Worm (Caenorhabditis elegans): ENCODE data around the gene F13H8.5.

- no peak for TF ChIP-seq sptf-1 (tag; optimal IDR thresholded peaks at IDR 0.05)
- no peak for TF ChIP-seq nhr-76 (tag; optimal IDR thresholded peaks at IDR 0.05)
- no peak for TF ChIP-seq nhr-12 (tag; optimal IDR thresholded peaks at IDR 0.05)
- no peak for TF ChIP-seq snpc-4 (tag; optimal IDR thresholded peaks at IDR 0.05)
- TF ChIP-seq blmp-1 (tag; optimal IDR thresholded peaks at IDR 0.05) = no peak
- no peak for TF ChIP-seq ztf-11 (tag; optimal IDR thresholded peaks at IDR 0.05)
- TF ChIP-seq hlh-1 (tag; optimal IDR thresholded peaks at IDR 0.05) = no peak
- no peak for TF ChIP-seq elt-3 (tag; optimal IDR thresholded peaks at IDR 0.05)
- TF ChIP-seq sem-2 (GFP tag; optimal IDR thresholded peaks at IDR 0.05) = no peak
- no peak for TF ChIP-seq nhr-28 (tag; optimal IDR thresholded peaks at IDR 0.05)
- TF ChIP-seq unc-62 (GFP tag; optimal IDR thresholded peaks at IDR 0.05) = no peak
These were observed 11.8 kb downstream of the F13H8.5 start, which contains the start of gene tat-4 for ce11 chrII:6244171-6244570.

Measured in whole organism, mixed stage, embryonic.